Fruit fly (Drosophila melanogaster) ovary, adult (tissue): ENCODE results near the gene brat.

Source experiments
- CG17801 ChIP-seq: fragments of 200-800 bp; optimal IDR thresholded peaks from 2 replicates; lab custom pipeline; 2019; ENCODE audit warnings: missing biosample characterization, mild to moderate bottlenecking, missing genetic modification characterization, moderate library complexity; ENCODE audit not compliant: partially characterized antibody

brat gene

dm6 chr2L:19227656-19228055 is 94.0 kb downstream of the brat start:
- no peak for TF ChIP-seq CG17801 (GFP tag; lab: Kevin White, UChicago)

dm6 chr2L:19229059-19229458 is 95.4 kb downstream of the brat start:
- TF ChIP-seq CG17801 (GFP tag; lab: Kevin White, UChicago), result no peak
